Worm (Caenorhabditis elegans): Measurements from ENCODE around the gene snr-4.

snr-4 gene

ce11 chrV:11945429-11945828 lies 34.1 kb downstream of the snr-4 start:
- TF ChIP-seq rpc-1 (optimal IDR thresholded peaks at IDR 0.05) (no peak), rpc-1 (tag; optimal IDR thresholded peaks at IDR 0.05) (no peak), pha-4 (tag; optimal IDR thresholded peaks at IDR 0.05) (no peak), nfya-1 (tag; optimal IDR thresholded peaks at IDR 0.05; ENCODE audit: borderline replicate concordance, insufficient read depth) (no peak), F22D6.2 (tag; optimal IDR thresholded peaks at IDR 0.05) (no peak)

ce11 chrV:11943737-11944136 lies 35.8 kb downstream of the snr-4 start:
- TF ChIP-seq snpc-4 (GFP tag; optimal IDR thresholded peaks at IDR 0.05) (no peak), snpc-4 (tag; optimal IDR thresholded peaks at IDR 0.05) (no peak), K11D2.4 (GFP tag; IDR thresholded peaks at IDR 0.05) (no peak), let-607 (tag; optimal IDR thresholded peaks at IDR 0.05) (no peak), ztf-26 (tag; optimal IDR thresholded peaks at IDR 0.05) (no peak), mcd-1 (GFP tag; IDR thresholded peaks at IDR 0.05) (no peak), akir-1 (GFP tag; optimal IDR thresholded peaks at IDR 0.05) (no peak), T26A5.8 (tag; optimal IDR thresholded peaks at IDR 0.05) (no peak), lir-1 (GFP tag; conservative IDR thresholded peaks at IDR 0.05) (no peak), Y53G8AR.9 (GFP tag; conservative IDR thresholded peaks at IDR 0.05) (no peak), ekl-4 (GFP tag; IDR thresholded peaks at IDR 0.05) (no peak), F22D6.2 (tag; optimal IDR thresholded peaks at IDR 0.05) (no peak), nfyb-1 (GFP tag; IDR thresholded peaks at IDR 0.05) (no peak), repo-1 (tag; optimal IDR thresholded peaks at IDR 0.05) (no peak), egrh-3 (GFP tag; IDR thresholded peaks at IDR 0.05) (no peak)

ce11 chrV:11942325-11942724 lies 37.2 kb downstream of the snr-4 start, which contains the start of gene F58H1.6:
Gene F58H1.6, plus strand, starts transcription at chrV:11942625.
- no peak for TF ChIP-seq aptf-3 (GFP tag; IDR thresholded peaks at IDR 0.05)
- TF ChIP-seq nfya-2 (GFP tag; IDR thresholded peaks at IDR 0.05) = no peak
- no peak for TF ChIP-seq nhr-80 (tag; optimal IDR thresholded peaks at IDR 0.05)
- TF ChIP-seq efl-1 (GFP tag; optimal IDR thresholded peaks at IDR 0.05) = no peak
- TF ChIP-seq hrde-1 (tag; optimal IDR thresholded peaks at IDR 0.05; ENCODE audit: borderline replicate concordance) = no peak
- no peak for TF ChIP-seq snpc-1.1 (tag; optimal IDR thresholded peaks at IDR 0.05; ENCODE audit: insufficient read depth)
- no peak for TF ChIP-seq ceh-91 (GFP tag; IDR thresholded peaks at IDR 0.05)

- TF ChIP-seq nhr-80 (tag; optimal IDR thresholded peaks at IDR 0.05) (peak; percentile 84), egl-44 (GFP tag; IDR thresholded peaks at IDR 0.05) (no peak), lin-35 (GFP tag; optimal IDR thresholded peaks at IDR 0.05) (no peak), Y53G8AR.9 (GFP tag; conservative IDR thresholded peaks at IDR 0.05) (no peak), atf-7 (tag; optimal IDR thresholded peaks at IDR 0.05) (peak; percentile 70), fkh-3 (tag; optimal IDR thresholded peaks at IDR 0.05) (no peak), pbrm-1 (GFP tag; IDR thresholded peaks at IDR 0.05) (no peak), madf-6 (GFP tag; IDR thresholded peaks at IDR 0.05) (no peak), madf-8 (GFP tag; conservative IDR thresholded peaks at IDR 0.05) (no peak), nhr-120 (GFP tag; IDR thresholded peaks at IDR 0.05) (no peak), dpl-1 (GFP tag; optimal IDR thresholded peaks at IDR 0.05) (no peak), F33H1.4 (GFP tag; IDR thresholded peaks at IDR 0.05) (no peak), ztf-18 (tag; optimal IDR thresholded peaks at IDR 0.05) (no peak)
Measured at ce11 chrV:11941664-11942063, 37.9 kb downstream of the snr-4 start.

Data from whole organism, young adult.